Worm (Caenorhabditis elegans): Measurements from ENCODE around the gene fum-1.

DNA sequence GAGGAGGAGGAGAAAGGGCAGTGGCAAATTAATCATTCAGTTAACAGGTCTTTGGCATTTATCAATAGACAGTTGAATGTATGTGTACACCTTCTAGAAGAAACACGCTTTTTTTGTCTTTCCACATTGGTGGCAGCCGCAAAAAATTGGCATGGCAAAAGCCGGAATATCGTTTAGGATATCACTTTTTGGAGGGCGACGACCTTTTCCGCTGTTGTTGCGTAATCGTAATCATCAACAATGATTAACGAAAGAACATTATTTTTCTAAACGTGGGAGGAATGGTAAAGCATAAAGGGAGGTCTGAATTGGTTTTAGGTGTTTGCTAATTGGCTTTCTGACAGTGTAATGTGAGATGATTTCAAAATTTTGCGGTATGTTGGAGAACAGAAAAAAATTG lies 26.5 kb downstream of the fum-1 start:
- TF ChIP-seq lim-6 (tag; optimal IDR thresholded peaks at IDR 0.05) (no peak), ceh-9 (tag; optimal IDR thresholded peaks at IDR 0.05) (no peak), ceh-14 (tag; optimal IDR thresholded peaks at IDR 0.05) (no peak), hlh-15 (tag; optimal IDR thresholded peaks at IDR 0.05) (no peak)
